Fruit fly (Drosophila melanogaster): ENCODE data around the gene Kmn2.

Gene Kmn2

dm6 chr3R:8013121-8014009 is 12.3 kb upstream of the Kmn2 start, which contains the start of the genes CG10435 and Pbp95:
Gene CG10435 (minus strand): TSS chr3R:8013201.
Gene Pbp95 (plus strand): TSS chr3R:8013791.
- TF ChIP-seq usp (GFP tag; optimal IDR thresholded peaks at IDR 0.05) (no peak), CG8478 (optimal IDR thresholded peaks at IDR 0.05) (no peak), Dll (optimal IDR thresholded peaks at IDR 0.05) (no peak), pan (optimal IDR thresholded peaks at IDR 0.05) (peak; percentile 71)

DNA sequence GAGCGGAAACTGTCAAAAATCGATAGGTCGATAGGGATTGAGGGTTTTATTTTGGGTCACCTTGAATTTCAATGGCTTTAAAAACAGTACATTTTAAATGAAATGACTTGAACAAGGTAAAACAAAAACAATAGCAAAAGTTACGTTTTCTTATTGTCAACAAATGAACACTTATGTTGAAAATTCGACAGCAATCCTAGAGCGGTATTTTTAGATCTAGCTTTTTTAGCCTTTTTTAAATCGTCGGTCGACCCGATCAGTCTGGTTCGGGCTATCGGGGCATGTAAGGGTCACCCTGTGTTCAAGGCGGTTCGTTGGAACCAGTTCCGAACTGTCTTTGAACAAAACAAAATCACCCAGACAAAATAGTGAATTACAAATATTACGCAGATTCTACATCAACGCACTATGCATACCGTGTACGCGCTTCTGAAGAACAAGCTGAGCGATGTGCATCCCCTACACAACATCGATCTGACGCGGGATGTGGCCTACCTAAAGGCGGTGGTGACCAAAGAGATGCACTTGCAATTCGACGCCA is 8.0 kb upstream of the Kmn2 start, which contains the start of the genes CG11052 and CG3223:
CG11052 (minus strand) TSS at position 218 of the 541 bp plus-strand sequence.
CG3223 (plus strand) TSS at position 321 of the 541 bp plus-strand sequence.
- TF ChIP-seq Dll (optimal IDR thresholded peaks at IDR 0.05), result no peak

dm6 chr3R:8007595-8008255 is 6.6 kb upstream of the Kmn2 start, which contains the start of gene CG2767:
Gene CG2767 (minus strand): TSS chr3R:8008110.
- no peak for TF ChIP-seq EcR (GFP tag; optimal IDR thresholded peaks at IDR 0.05)
- no peak for TF ChIP-seq psq (optimal IDR thresholded peaks at IDR 0.05)
- TF ChIP-seq pan (optimal IDR thresholded peaks at IDR 0.05), result no peak
- TF ChIP-seq Dll (optimal IDR thresholded peaks at IDR 0.05), result no peak
- no peak for TF ChIP-seq CG8478 (optimal IDR thresholded peaks at IDR 0.05)
- TF ChIP-seq usp (GFP tag; optimal IDR thresholded peaks at IDR 0.05), result no peak

- no peak for TF ChIP-seq EcR (GFP tag; optimal IDR thresholded peaks at IDR 0.05)
- TF ChIP-seq pan (optimal IDR thresholded peaks at IDR 0.05), result no peak
Measured at dm6 chr3R:7999530-8000116, 1.5 kb downstream of the Kmn2 start, which contains the start of gene PIG-H. Gene PIG-H (plus strand): TSS chr3R:7999832.

DNA sequence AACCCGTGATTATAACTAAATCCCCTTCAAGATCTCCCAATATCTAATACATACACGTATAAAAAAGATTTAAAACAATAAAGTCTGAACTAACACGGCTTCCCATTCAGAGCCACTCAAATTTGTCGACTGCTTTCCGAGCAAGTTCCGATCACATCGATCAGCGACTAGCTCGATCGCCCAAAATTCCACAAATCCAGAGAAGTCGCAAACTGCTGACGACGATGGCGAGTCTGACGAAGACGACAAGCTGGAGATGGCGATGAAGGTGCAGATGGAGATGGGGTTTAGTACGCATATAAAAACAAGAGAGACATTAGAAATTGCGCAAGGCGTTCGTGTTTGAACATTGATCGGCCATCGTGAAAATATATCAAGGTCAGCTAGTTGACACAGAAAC is 2.3 kb downstream of the Kmn2 start:
- TF ChIP-seq pan (optimal IDR thresholded peaks at IDR 0.05) (no peak), psq (optimal IDR thresholded peaks at IDR 0.05) (no peak), CG8478 (optimal IDR thresholded peaks at IDR 0.05) (no peak), Dll (optimal IDR thresholded peaks at IDR 0.05) (no peak), usp (GFP tag; optimal IDR thresholded peaks at IDR 0.05) (no peak), EcR (GFP tag; optimal IDR thresholded peaks at IDR 0.05) (no peak)

- no peak for TF ChIP-seq pan (optimal IDR thresholded peaks at IDR 0.05)
- TF ChIP-seq usp (GFP tag; optimal IDR thresholded peaks at IDR 0.05), result no peak
- TF ChIP-seq psq (optimal IDR thresholded peaks at IDR 0.05), result no peak
- no peak for TF ChIP-seq Dll (optimal IDR thresholded peaks at IDR 0.05)
- TF ChIP-seq EcR (GFP tag; optimal IDR thresholded peaks at IDR 0.05), result no peak
- TF ChIP-seq CG8478 (optimal IDR thresholded peaks at IDR 0.05), result no peak
Measured at dm6 chr3R:7995722-7996121, 5.4 kb downstream of the Kmn2 start, which contains the start of gene Elovl7. Gene Elovl7 (minus strand): TSS chr3R:7995852.

DNA sequence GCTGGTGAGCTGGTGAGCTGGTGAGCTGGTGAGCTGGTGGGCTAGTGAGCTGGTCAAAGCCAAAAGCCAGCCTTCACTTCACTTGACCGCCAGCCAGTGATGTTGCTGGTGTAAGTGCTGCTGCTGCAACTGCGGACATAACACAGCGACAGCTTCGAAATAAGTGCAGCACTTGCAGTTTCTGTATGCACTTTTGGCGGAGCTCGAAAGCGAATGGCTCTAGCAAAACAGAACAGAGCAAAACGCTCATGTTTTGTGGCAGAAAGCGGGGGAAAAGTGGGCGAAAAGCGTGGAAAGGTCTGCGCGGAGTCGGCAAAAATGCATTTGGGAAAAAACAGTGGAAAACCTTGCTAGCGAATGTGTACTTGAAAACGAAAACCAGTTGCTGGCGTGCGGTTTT is 6.5 kb downstream of the Kmn2 start:
- no peak for TF ChIP-seq psq (optimal IDR thresholded peaks at IDR 0.05)

DNA sequence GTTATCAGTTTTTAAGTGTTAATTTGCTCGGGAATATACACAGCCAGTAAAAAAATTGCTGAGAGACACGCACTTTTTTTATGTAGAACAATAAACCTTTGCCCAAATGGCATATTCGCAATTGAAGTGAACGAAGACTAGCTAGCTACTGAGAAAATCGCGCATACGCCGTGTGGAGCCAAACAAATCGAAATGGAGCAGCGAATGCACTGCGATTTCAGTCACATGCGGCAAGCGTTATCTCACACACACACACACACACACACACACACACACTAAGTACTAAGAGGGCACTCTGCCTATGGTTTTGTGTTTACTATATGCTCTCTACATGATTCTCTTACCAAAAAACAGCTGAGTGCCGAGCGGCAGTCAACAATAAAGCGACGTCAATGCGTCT is 7.6 kb downstream of the Kmn2 start:
- TF ChIP-seq psq (optimal IDR thresholded peaks at IDR 0.05) (no peak), EcR (GFP tag; optimal IDR thresholded peaks at IDR 0.05) (no peak), Dll (optimal IDR thresholded peaks at IDR 0.05) (peak; percentile 34), pan (optimal IDR thresholded peaks at IDR 0.05) (no peak)

dm6 chr3R:7992100-7992499 is 9.0 kb downstream of the Kmn2 start:
- TF ChIP-seq CG8478 (optimal IDR thresholded peaks at IDR 0.05) (no peak), usp (GFP tag; optimal IDR thresholded peaks at IDR 0.05) (no peak), pan (optimal IDR thresholded peaks at IDR 0.05) (no peak), psq (optimal IDR thresholded peaks at IDR 0.05) (no peak)

DNA sequence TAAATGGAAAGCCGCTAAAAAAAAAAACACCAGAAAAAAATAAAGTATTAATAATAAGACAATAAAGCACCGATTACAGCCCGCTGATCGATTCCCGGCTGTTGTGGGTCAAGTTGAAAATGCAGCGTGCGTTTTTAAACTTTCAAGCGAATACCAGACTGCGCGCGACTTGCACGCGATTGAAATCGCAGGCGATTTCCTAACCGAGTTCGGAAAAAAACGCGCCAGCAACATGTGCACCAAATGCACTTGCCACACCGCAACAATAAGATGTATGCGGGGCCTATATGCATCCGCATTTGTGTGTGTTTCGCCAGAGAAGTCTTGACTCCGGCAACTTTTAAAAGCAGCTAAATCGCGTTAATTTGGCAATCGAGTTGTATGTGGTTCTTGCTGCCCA is 9.7 kb downstream of the Kmn2 start:
- TF ChIP-seq usp (GFP tag; optimal IDR thresholded peaks at IDR 0.05) (no peak), Dll (optimal IDR thresholded peaks at IDR 0.05) (no peak), EcR (GFP tag; optimal IDR thresholded peaks at IDR 0.05) (no peak), pan (optimal IDR thresholded peaks at IDR 0.05) (no peak)

DNA sequence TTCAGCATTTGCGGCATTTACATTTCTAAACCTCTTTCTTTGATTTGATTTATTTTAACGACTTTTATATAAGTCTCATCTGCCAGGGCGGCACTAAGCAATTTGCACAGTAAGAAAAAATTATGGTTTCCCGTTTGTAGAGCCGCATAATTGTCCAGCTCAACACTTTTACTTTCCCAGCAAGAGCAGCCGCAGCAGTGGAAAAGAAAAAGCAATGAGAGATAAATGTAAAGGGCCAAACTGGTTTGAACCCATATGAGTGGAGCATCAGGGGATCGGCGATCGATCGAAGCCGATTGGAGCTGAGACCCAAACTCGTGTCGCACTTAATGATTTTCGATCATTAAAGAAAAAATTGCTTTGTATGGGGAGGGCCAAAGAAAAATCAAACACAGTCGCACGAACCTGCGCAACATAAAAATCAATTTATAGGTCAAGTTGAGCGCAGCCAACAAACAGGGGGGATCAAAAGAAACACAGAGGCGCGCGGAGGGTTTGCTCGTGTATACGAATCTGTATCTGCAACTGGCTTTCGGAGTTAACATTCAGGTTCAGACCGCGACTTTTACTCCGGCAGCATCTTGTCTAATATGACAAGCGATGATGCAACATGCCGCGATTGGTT is 10.2 kb downstream of the Kmn2 start:
- TF ChIP-seq Dll (optimal IDR thresholded peaks at IDR 0.05) (no peak), usp (GFP tag; optimal IDR thresholded peaks at IDR 0.05) (no peak), CG8478 (optimal IDR thresholded peaks at IDR 0.05) (no peak), psq (optimal IDR thresholded peaks at IDR 0.05) (no peak), EcR (GFP tag; optimal IDR thresholded peaks at IDR 0.05) (no peak), pan (optimal IDR thresholded peaks at IDR 0.05) (no peak)

dm6 chr3R:7990257-7990656 is 10.9 kb downstream of the Kmn2 start:
- TF ChIP-seq usp (GFP tag; optimal IDR thresholded peaks at IDR 0.05) (no peak), psq (optimal IDR thresholded peaks at IDR 0.05) (no peak), CG8478 (optimal IDR thresholded peaks at IDR 0.05) (no peak), pan (optimal IDR thresholded peaks at IDR 0.05) (no peak)
